Fruit fly (Drosophila melanogaster): ENCODE measurements around the gene Elp1.
A peak's percentile ranks its signal among the peaks of the same experiment; 100 is the strongest.

Elp1 gene

DNA sequence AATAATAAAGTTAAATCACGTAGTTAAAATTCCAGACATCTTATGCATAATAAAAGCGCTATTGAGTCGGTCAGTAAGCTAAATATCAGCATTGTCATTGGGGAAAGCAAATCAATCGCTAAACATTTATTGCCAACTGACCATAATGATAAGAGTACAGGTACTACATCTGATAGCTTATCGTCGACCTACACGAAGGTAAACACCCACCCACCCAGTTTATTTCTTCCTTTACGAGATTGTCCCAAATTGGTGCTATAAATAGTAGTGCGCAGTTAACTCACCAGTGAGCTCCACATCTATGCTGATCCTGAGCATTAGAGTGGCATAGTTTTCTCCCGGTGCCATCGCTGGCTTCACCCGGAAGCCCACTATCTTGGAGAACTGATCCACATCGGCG is 32.9 kb downstream of the Elp1 start:
- TF ChIP-seq GATAe (GFP tag; conservative IDR thresholded peaks at IDR 0.05), result peak; percentile 51
- peak; percentile 8 for TF ChIP-seq CG3281 (GFP tag; optimal IDR thresholded peaks at IDR 0.05)
- peak; percentile 2 for TF ChIP-seq Med (GFP tag)
- TF ChIP-seq sug (tag; optimal IDR thresholded peaks at IDR 0.05), result peak; percentile 97
- peak; percentile 42 for TF ChIP-seq grn (GFP tag; optimal IDR thresholded peaks at IDR 0.05)
- TF ChIP-seq sd (tag; optimal IDR thresholded peaks at IDR 0.05), result peak; percentile 37
- peak; percentile 76 for TF ChIP-seq exex (tag; optimal IDR thresholded peaks at IDR 0.05)
- TF ChIP-seq stwl (tag; optimal IDR thresholded peaks at IDR 0.05), result no peak
- TF ChIP-seq CG12071 (GFP tag; optimal IDR thresholded peaks at IDR 0.05), result peak; percentile 10
- peak; percentile 37 for TF ChIP-seq CG34376 (GFP tag; optimal IDR thresholded peaks at IDR 0.05)
- peak; percentile 48 for TF ChIP-seq mirr (GFP tag; optimal IDR thresholded peaks at IDR 0.05)
- TF ChIP-seq Max (GFP tag; optimal IDR thresholded peaks at IDR 0.05), result no peak
- no peak for TF ChIP-seq ems (GFP tag; optimal IDR thresholded peaks at IDR 0.05)

DNA sequence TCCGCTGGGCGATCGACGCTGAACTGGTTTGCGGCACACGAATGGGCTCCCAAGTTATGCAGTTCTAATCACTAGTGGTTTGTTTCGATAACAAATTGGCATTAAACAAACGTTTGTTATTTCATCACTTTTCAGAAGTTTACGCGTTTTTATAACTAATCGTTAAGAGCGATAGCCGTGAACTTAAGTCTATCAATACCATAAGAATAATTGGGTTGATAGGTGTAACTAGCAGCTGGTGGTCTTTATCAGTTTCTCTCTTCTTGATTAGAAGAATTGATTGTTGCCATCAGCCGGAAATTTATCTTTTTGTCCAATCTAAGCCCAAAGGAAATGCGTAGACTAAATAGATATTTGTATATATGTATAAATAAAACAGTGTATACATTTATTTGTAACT is 33.5 kb downstream of the Elp1 start, which contains the start of gene CG6830:
CG6830 (minus strand) TSS at position 27 of the 400 bp plus-strand sequence.
- TF ChIP-seq CG12769 (tag; optimal IDR thresholded peaks at IDR 0.05), result no peak
- no peak for TF ChIP-seq CG17186 (GFP tag; optimal IDR thresholded peaks at IDR 0.05)
- no peak for TF ChIP-seq Oaz (GFP tag; IDR thresholded peaks at IDR 0.05)
- no peak for TF ChIP-seq hbn (GFP tag; IDR thresholded peaks at IDR 0.05; ENCODE audit: partially characterized antibody)
- no peak for TF ChIP-seq CG7556 (GFP tag; optimal IDR thresholded peaks at IDR 0.05)
- no peak for TF ChIP-seq Hey (tag; optimal IDR thresholded peaks at IDR 0.05)
- peak; percentile 12 for TF ChIP-seq grn (GFP tag; optimal IDR thresholded peaks at IDR 0.05)
- TF ChIP-seq Pdp1 (GFP tag; optimal IDR thresholded peaks at IDR 0.05), result peak in 1 of 2 experiments; percentile 4
- TF ChIP-seq Lim3 (GFP tag; IDR thresholded peaks at IDR 0.05), result no peak
- peak; percentile 87 for TF ChIP-seq sug (tag; optimal IDR thresholded peaks at IDR 0.05)
- TF ChIP-seq kni (GFP tag; optimal IDR thresholded peaks at IDR 0.05), result no peak
- no peak for TF ChIP-seq Hsf (GFP tag; optimal IDR thresholded peaks at IDR 0.05)
- TF ChIP-seq CG10565 (GFP tag; optimal IDR thresholded peaks at IDR 0.05), result no peak
- no peak for TF ChIP-seq CG18619 (GFP tag; optimal IDR thresholded peaks at IDR 0.05)
- no peak for TF ChIP-seq sima (GFP tag; optimal IDR thresholded peaks at IDR 0.05)
- TF ChIP-seq CG4360 (GFP tag; IDR thresholded peaks at IDR 0.05), result no peak
- no peak for TF ChIP-seq mam (GFP tag; optimal IDR thresholded peaks at IDR 0.05)
- TF ChIP-seq CG14050 (GFP tag; IDR thresholded peaks at IDR 0.05), result no peak
- TF ChIP-seq CG12659 (GFP tag; optimal IDR thresholded peaks at IDR 0.05), result no peak
- no peak for TF ChIP-seq dimm (GFP tag; IDR thresholded peaks at IDR 0.05)
- TF ChIP-seq CG6683 (GFP tag; optimal IDR thresholded peaks at IDR 0.05), result no peak
- TF ChIP-seq CG10543 (GFP tag; optimal IDR thresholded peaks at IDR 0.05), result no peak
- TF ChIP-seq exex (tag; optimal IDR thresholded peaks at IDR 0.05), result peak; percentile 62
- TF ChIP-seq CG3838 (GFP tag; optimal IDR thresholded peaks at IDR 0.05), result no peak

- TF ChIP-seq CG12744 (GFP tag; optimal IDR thresholded peaks at IDR 0.05) (no peak), B-H1 (GFP tag; IDR thresholded peaks at IDR 0.05) (no peak), B-H2 (GFP tag; optimal IDR thresholded peaks at IDR 0.05) (peak; percentile 20), salm (tag; optimal IDR thresholded peaks at IDR 0.05) (peak; percentile 66), pb (GFP tag; optimal IDR thresholded peaks at IDR 0.05) (no peak), her (GFP tag; optimal IDR thresholded peaks at IDR 0.05) (no peak), HLHmδ (GFP tag; optimal IDR thresholded peaks at IDR 0.05) (no peak), CG18476 (GFP tag; optimal IDR thresholded peaks at IDR 0.05) (no peak), CG8089 (GFP tag; optimal IDR thresholded peaks at IDR 0.05) (no peak), CG2120 (GFP tag; optimal IDR thresholded peaks at IDR 0.05) (no peak), ATbp (GFP tag; optimal IDR thresholded peaks at IDR 0.05) (peak; percentile 1), wdn (GFP tag; IDR thresholded peaks at IDR 0.05) (no peak), CG30020 (tag; optimal IDR thresholded peaks at IDR 0.05) (no peak), CG7928 (GFP tag; optimal IDR thresholded peaks at IDR 0.05) (no peak), dmrt99B (tag; optimal IDR thresholded peaks at IDR 0.05) (no peak), otp (GFP tag; IDR thresholded peaks at IDR 0.05) (no peak), PHDP (tag; optimal IDR thresholded peaks at IDR 0.05) (peak; percentile 43)
These were observed 37.3 kb downstream of the Elp1 start, which contains the start of gene CG6834 for dm6 chr3R:11688055-11688454. TSS of gene CG6834 (minus strand) at chr3R:11688133.
